Fruit fly (Drosophila melanogaster): ENCODE data around the gene CG42588.

Gene CG42588

dm6 chr3L:12867956-12868443 lies 53.9 kb downstream of the CG42588 start:
- TF ChIP-seq CG15601 (tag; optimal IDR thresholded peaks at IDR 0.05), result peak; percentile 99
- TF ChIP-seq CG4360 (GFP tag; IDR thresholded peaks at IDR 0.05), result no peak
- peak; percentile 35 for TF ChIP-seq Fer1 (GFP tag; optimal IDR thresholded peaks at IDR 0.05)
- TF ChIP-seq CG16779 (GFP tag; IDR thresholded peaks at IDR 0.05), result no peak
- TF ChIP-seq Dref (GFP tag; IDR thresholded peaks at IDR 0.05), result no peak
- TF ChIP-seq CG5180 (GFP tag; optimal IDR thresholded peaks at IDR 0.05), result peak; percentile 97
- TF ChIP-seq sob (GFP tag; IDR thresholded peaks at IDR 0.05), result no peak

DNA sequence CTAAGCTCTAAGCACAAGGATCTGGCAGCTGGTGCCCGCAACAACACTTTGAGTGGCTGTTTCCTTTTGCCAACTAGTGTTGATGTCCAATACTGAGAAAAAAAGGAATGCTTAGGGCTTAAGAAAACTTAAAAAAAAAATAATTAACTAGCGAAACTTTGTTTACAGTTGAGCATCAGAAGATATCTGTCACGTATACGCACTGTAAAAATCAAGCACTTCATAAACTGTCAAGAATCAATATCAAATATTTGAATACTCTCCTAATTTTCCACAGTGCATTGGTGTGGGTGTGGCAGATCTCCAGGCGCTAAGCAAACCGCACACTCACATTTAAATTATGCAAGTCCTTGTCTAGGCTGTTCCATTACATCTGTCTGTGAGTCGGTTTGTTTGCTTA lies 60.2 kb downstream of the CG42588 start:
- TF ChIP-seq bigmax (GFP tag; optimal IDR thresholded peaks at IDR 0.05), result no peak
- peak; percentile 12 for TF ChIP-seq CG13894 (tag; optimal IDR thresholded peaks at IDR 0.05)
- no peak for TF ChIP-seq CG7357 (GFP tag; IDR thresholded peaks at IDR 0.05)
- no peak for TF ChIP-seq CG14710 (tag; optimal IDR thresholded peaks at IDR 0.05)
- TF ChIP-seq maf-S (GFP tag; optimal IDR thresholded peaks at IDR 0.05), result no peak
- TF ChIP-seq Xbp1 (GFP tag; optimal IDR thresholded peaks at IDR 0.05), result no peak
- TF ChIP-seq CG5953 (GFP tag; IDR thresholded peaks at IDR 0.05), result no peak
- TF ChIP-seq CG10959 (GFP tag; IDR thresholded peaks at IDR 0.05), result no peak
- no peak for TF ChIP-seq CG1024 (GFP tag; IDR thresholded peaks at IDR 0.05)
- no peak for TF ChIP-seq Nf-YB (GFP tag; optimal IDR thresholded peaks at IDR 0.05)
- no peak for TF ChIP-seq CG11247 (GFP tag; IDR thresholded peaks at IDR 0.05)
- peak; percentile 21; the same call in 1 of the 2 replicates for TF ChIP-seq vvl (GFP tag; IDR thresholded peaks at IDR 0.05)
- TF ChIP-seq tgo (GFP tag; IDR thresholded peaks at IDR 0.05), result peak; percentile 48; the same call in 2 of the 3 replicates
- TF ChIP-seq CG30403 (GFP tag; optimal IDR thresholded peaks at IDR 0.05), result no peak
- TF ChIP-seq Dp (GFP tag; optimal IDR thresholded peaks at IDR 0.05), result no peak
- TF ChIP-seq pita (GFP tag; optimal IDR thresholded peaks at IDR 0.05), result no peak
- no peak for TF ChIP-seq CG7928 (GFP tag; optimal IDR thresholded peaks at IDR 0.05)
- TF ChIP-seq CG12744 (GFP tag; optimal IDR thresholded peaks at IDR 0.05), result no peak
- no peak for TF ChIP-seq kah (GFP tag; optimal IDR thresholded peaks at IDR 0.05)
- TF ChIP-seq wek (GFP tag; optimal IDR thresholded peaks at IDR 0.05), result no peak
- TF ChIP-seq abd-A (tag; optimal IDR thresholded peaks at IDR 0.05), result peak; percentile 34
- peak; percentile 33 for TF ChIP-seq caup (GFP tag; optimal IDR thresholded peaks at IDR 0.05; ENCODE audit: severe bottlenecking)
- no peak for TF ChIP-seq CG4730 (GFP tag; IDR thresholded peaks at IDR 0.05)
- TF ChIP-seq usp (GFP tag; optimal IDR thresholded peaks at IDR 0.05), result no peak
- peak; percentile 20; the same call in 1 of the 3 replicates for TF ChIP-seq Aef1 (GFP tag; IDR thresholded peaks at IDR 0.05)
- TF ChIP-seq sens (GFP tag), result peak; percentile 39
- TF ChIP-seq oc (tag; optimal IDR thresholded peaks at IDR 0.05), result no peak
- no peak for TF ChIP-seq sc (optimal IDR thresholded peaks at IDR 0.05)
- TF ChIP-seq sc (GFP tag; optimal IDR thresholded peaks at IDR 0.05), result no peak
- TF ChIP-seq Optix (GFP tag; IDR thresholded peaks at IDR 0.05), result no peak
- no peak for TF ChIP-seq insv (GFP tag; optimal IDR thresholded peaks at IDR 0.05)
- no peak for TF ChIP-seq HLH54F (GFP tag; optimal IDR thresholded peaks at IDR 0.05)
- TF ChIP-seq CG6854 (GFP tag; optimal IDR thresholded peaks at IDR 0.05), result peak; percentile 17
- no peak for TF ChIP-seq zen2 (GFP tag; IDR thresholded peaks at IDR 0.05; ENCODE audit: partially characterized antibody)
- 0 out of 2 replicates have a peak, but pooled peaks have one; percentile 15 for TF ChIP-seq CG3847 (GFP tag; IDR thresholded peaks at IDR 0.05)
- no peak for TF ChIP-seq CG16779 (GFP tag; IDR thresholded peaks at IDR 0.05)
- no peak for TF ChIP-seq Bdp1 (GFP tag; optimal IDR thresholded peaks at IDR 0.05)
- TF ChIP-seq CTCF (GFP tag; optimal IDR thresholded peaks at IDR 0.05), result no peak
- peak; percentile 30; the same call in 1 of the 2 replicates for TF ChIP-seq esg (GFP tag; conservative IDR thresholded peaks at IDR 0.05)
- no peak for TF ChIP-seq schlank (tag; optimal IDR thresholded peaks at IDR 0.05)
- no peak for TF ChIP-seq pb (GFP tag; optimal IDR thresholded peaks at IDR 0.05)
- no peak for TF ChIP-seq lola (GFP tag; optimal IDR thresholded peaks at IDR 0.05)
- peak; percentile 35; the same call in 1 of the 2 replicates for TF ChIP-seq HLH3B (GFP tag; IDR thresholded peaks at IDR 0.05)
- TF ChIP-seq CG17568 (GFP tag; optimal IDR thresholded peaks at IDR 0.05), result no peak
- TF ChIP-seq HLHmδ (GFP tag; optimal IDR thresholded peaks at IDR 0.05), result no peak
